Worm (Caenorhabditis elegans): ENCODE results near the gene lgc-11.

DNA sequence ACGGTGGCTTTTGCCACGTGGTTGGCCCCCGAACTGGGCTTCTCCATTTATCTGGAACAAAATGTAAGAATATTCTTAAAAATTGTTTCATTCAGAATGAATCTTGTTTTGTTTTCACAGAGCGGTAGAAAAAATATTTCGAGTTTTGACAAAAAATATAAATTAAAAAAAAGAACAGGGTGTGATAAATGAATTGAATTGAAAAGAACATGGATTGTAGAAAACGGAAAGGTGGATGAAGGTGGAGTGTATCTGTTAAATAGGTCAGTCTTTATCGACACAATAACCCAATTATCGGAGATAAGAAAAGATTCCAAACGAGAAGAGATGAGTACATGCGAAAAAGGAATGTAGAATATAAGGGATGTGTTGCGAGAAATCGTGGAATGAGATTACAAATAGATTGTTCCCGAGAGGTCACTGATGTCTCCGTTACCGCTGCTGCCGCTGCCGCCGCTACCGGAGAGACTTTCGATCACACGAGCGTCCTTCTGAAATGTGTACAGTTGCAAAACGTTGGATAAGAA is 31.4 kb upstream of the lgc-11 start, which contains the start of gene dpy-7:
- TF ChIP-seq nhr-28 (tag; optimal IDR thresholded peaks at IDR 0.05) = no peak
- TF ChIP-seq nhr-2 (tag; optimal IDR thresholded peaks at IDR 0.05) = no peak
- no peak for TF ChIP-seq unc-39 (tag; optimal IDR thresholded peaks at IDR 0.05)
- no peak for TF ChIP-seq lin-32 (GFP tag; optimal IDR thresholded peaks at IDR 0.05)
- no peak for TF ChIP-seq unc-62 (GFP tag; optimal IDR thresholded peaks at IDR 0.05)
- TF ChIP-seq ces-1 (GFP tag; optimal IDR thresholded peaks at IDR 0.05) = no peak
